Worm (Caenorhabditis elegans) whole organism, L1 larva: ENCODE results near the gene F54C9.3.

Experiments
- blmp-1 ChIP-seq: fragments of 150-350 bp; optimal IDR thresholded peaks from 2 replicates; lab custom pipeline; 2014; ENCODE audit warnings: missing biosample characterization, missing genetic modification characterization
- ces-1 ChIP-seq: fragments of 150-350 bp; optimal IDR thresholded peaks from 2 replicates; lab custom pipeline; 2014; ENCODE audit warnings: missing biosample characterization, missing genetic modification reagents, missing genetic modification characterization
- egl-27 ChIP-seq, 2 experiments: fragments of 150-350 bp in 1 of 2; sonication (generic microtip); optimal IDR thresholded peaks; 3 replicates each; lab custom pipeline; 2017 to 2018; ENCODE audit warnings: missing biosample characterization in 2 of 2, missing genetic modification characterization in 2 of 2, missing genetic modification reagents in 2 of 2
- nhr-11 ChIP-seq: fragments of 150-350 bp; optimal IDR thresholded peaks from 2 replicates; lab custom pipeline; 2014; ENCODE audit warnings: missing biosample characterization, missing genetic modification characterization
- nhr-84 ChIP-seq: sonication (generic microtip); optimal IDR thresholded peaks from 2 replicates; lab custom pipeline; 2017; ENCODE audit warnings: missing biosample characterization, missing genetic modification characterization
- tbx-2 ChIP-seq: sonication (generic microtip); optimal IDR thresholded peaks from 2 replicates; lab custom pipeline; 2016; ENCODE audit warnings: missing genetic modification characterization, missing compliant biosample characterization
- vab-15 ChIP-seq: sonication (generic microtip); optimal IDR thresholded peaks from 2 replicates; lab custom pipeline; 2017; ENCODE audit warnings: missing genotype, mild to moderate bottlenecking, missing genetic modification characterization, missing compliant biosample characterization

DNA sequence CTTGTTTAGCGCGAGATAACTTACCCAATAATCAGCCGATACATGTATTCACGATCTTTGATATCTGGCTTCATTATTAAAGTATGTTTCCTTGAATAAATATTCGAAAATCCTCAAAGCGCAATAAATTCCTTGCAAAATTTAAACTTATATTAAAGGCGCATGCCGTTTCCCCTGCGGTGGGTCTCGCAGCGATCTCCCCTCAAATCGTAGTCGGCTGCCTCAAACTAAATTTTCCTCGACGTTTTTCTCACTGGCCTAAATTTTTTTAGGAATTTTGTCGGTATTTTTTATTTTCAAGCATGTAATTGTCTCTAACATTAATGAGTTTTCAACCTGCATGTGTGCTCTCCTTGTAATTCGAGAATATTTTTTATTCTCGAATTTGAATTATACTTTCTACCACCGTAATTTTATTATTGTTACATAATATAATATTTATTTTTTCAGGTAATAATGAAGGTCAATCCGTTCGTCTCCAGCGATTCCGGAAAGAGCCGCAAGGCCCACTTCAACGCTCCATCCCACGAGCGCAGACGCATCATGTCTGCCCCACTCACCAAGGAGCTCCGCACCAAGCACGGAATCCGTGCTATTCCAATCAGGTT is 35.8 kb upstream of the F54C9.3 start, which contains the start of the genes cpf-1 and rpl-26:
- TF ChIP-seq ces-1 (GFP tag; lab: Kevin White, UChicago) (no peak), blmp-1 (tag; lab: Kevin White, UChicago) (peak; percentile 67), vab-15 (tag; lab: Kevin White, UChicago) (no peak), egl-27 (tag; optimal IDR thresholded peaks at IDR 0.05; lab: Kevin White, UChicago) (no peak), nhr-11 (tag; lab: Kevin White, UChicago) (no peak), nhr-84 (tag; lab: Kevin White, UChicago) (no peak), tbx-2 (tag; lab: Kevin White, UChicago) (no peak)
